Worm (Caenorhabditis elegans): ENCODE results near the gene mcat-1.

mcat-1 gene

DNA sequence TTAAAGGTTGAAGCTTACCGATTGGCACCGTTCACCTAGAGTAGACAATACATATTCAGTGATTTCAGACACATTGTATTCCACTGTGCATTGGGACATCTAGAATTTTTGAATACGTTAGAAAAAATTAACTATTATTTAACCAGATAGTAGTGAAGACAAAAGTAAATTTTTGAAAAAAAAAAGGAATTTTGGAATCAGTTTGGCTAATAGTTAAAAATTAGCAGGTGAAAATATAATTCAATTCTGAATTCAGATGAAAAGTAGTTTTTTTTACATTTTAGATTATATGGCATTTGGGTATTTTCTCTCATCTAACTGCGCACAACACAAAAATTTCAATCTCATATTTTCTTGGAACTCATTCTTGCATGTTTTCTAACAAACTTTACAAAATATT, 33.6 kb upstream of the mcat-1 start, which contains the start of gene nmur-2:
Gene nmur-2 (minus strand): TSS at position 101 of the 400 bp plus-strand sequence.
- TF ChIP-seq blmp-1 (tag; optimal IDR thresholded peaks at IDR 0.05) (no peak), unc-120 (tag; optimal IDR thresholded peaks at IDR 0.05; ENCODE audit: poor library complexity, severe bottlenecking) (no peak)

DNA sequence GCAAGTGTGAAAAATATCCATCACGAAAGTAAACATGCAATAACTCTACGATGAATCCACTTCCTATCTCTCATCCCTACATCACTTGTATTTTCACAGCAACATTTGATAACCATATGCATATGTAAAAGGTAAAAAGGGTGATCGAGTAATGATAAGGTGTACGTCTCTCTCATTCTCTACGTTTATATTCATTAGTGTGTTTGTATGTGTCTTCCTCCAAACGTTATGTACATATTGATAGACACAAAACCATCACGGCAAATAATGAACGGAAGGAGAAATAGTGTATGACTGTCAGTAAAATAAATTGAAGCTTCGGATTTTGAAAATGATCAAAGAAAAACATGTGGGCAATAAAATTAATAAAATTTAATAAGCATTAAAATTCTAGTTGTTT, 31.2 kb upstream of the mcat-1 start:
- TF ChIP-seq unc-39 (tag; optimal IDR thresholded peaks at IDR 0.05) (no peak), tbx-8 (GFP tag; optimal IDR thresholded peaks at IDR 0.05) (no peak), drap-1 (GFP tag; optimal IDR thresholded peaks at IDR 0.05) (no peak), nhr-2 (tag; optimal IDR thresholded peaks at IDR 0.05) (no peak), nhr-76 (tag; optimal IDR thresholded peaks at IDR 0.05) (no peak), unc-120 (tag; optimal IDR thresholded peaks at IDR 0.05; ENCODE audit: poor library complexity, severe bottlenecking) (no peak), hlh-1 (tag; optimal IDR thresholded peaks at IDR 0.05) (no peak), ceh-39 (tag; optimal IDR thresholded peaks at IDR 0.05) (no peak), mep-1 (tag; optimal IDR thresholded peaks at IDR 0.05) (no peak), zip-8 (tag; optimal IDR thresholded peaks at IDR 0.05) (no peak), pha-4 (tag; optimal IDR thresholded peaks at IDR 0.05) (no peak), sem-2 (GFP tag; optimal IDR thresholded peaks at IDR 0.05) (no peak)

DNA sequence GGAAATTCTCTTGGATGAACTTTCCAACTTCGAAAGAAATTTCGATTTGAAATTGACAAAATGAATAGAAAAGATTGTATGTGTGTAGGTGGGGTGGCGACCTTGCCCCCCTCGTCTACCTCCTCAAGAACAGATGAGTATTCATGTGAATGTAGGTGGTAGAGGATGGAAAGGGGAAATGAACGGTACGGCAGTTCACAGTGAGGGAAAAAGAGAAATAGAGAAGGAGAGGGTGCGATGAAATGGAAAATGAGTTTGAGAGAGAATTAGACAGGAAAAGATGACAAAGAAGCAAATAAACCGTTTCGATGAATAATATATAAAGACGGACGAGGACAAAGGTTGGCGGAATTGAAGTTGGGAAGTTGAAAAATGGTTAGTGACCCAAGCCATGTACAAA, 30.7 kb upstream of the mcat-1 start:
- TF ChIP-seq hlh-1 (tag; optimal IDR thresholded peaks at IDR 0.05), result no peak
- peak; percentile 75 for TF ChIP-seq nhr-2 (tag; optimal IDR thresholded peaks at IDR 0.05)

DNA sequence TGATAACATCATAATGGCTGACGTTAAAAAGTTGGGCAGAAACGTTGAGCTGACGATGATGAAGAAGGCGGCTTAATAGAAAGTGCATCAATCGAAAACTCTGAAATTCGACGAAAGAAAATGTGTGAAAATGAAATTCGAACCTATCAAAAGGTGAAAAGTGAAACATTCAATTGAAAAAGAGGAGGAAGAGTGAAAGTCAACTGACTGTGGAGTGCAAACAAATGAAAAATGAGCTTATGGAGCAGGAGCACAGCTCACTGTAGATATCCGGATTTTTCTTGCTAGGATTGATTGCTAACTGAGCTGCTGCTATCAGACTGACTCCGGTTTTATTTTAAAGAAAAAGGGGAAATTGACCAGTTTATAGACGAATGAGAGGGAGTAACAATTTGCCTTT, 29.8 kb upstream of the mcat-1 start, which contains the start of gene K10B4.3:
Gene K10B4.3 (minus strand): TSS at position 101 of the 400 bp plus-strand sequence.
- TF ChIP-seq nhr-76 (tag; optimal IDR thresholded peaks at IDR 0.05) (no peak), pha-4 (tag; optimal IDR thresholded peaks at IDR 0.05) (no peak), nhr-28 (tag; optimal IDR thresholded peaks at IDR 0.05) (no peak), sptf-1 (tag; optimal IDR thresholded peaks at IDR 0.05) (no peak), unc-120 (tag; optimal IDR thresholded peaks at IDR 0.05; ENCODE audit: poor library complexity, severe bottlenecking) (no peak), nhr-12 (tag; optimal IDR thresholded peaks at IDR 0.05) (no peak), ces-1 (GFP tag; optimal IDR thresholded peaks at IDR 0.05) (no peak), ham-2 (GFP tag; optimal IDR thresholded peaks at IDR 0.05) (no peak), blmp-1 (tag; optimal IDR thresholded peaks at IDR 0.05) (no peak), cnd-1 (tag; optimal IDR thresholded peaks at IDR 0.05) (no peak), snpc-4 (tag; optimal IDR thresholded peaks at IDR 0.05) (no peak), hlh-1 (tag; optimal IDR thresholded peaks at IDR 0.05) (no peak), ceh-39 (tag; optimal IDR thresholded peaks at IDR 0.05) (no peak), unc-62 (GFP tag; optimal IDR thresholded peaks at IDR 0.05) (no peak), elt-1 (tag; optimal IDR thresholded peaks at IDR 0.05; ENCODE audit: borderline replicate concordance, insufficient read depth) (no peak), mep-1 (tag; optimal IDR thresholded peaks at IDR 0.05) (no peak), bed-3 (GFP tag; optimal IDR thresholded peaks at IDR 0.05) (no peak), tbx-8 (GFP tag; optimal IDR thresholded peaks at IDR 0.05) (no peak), lin-32 (GFP tag; optimal IDR thresholded peaks at IDR 0.05) (no peak), flh-1 (GFP tag; optimal IDR thresholded peaks at IDR 0.05) (no peak)

DNA sequence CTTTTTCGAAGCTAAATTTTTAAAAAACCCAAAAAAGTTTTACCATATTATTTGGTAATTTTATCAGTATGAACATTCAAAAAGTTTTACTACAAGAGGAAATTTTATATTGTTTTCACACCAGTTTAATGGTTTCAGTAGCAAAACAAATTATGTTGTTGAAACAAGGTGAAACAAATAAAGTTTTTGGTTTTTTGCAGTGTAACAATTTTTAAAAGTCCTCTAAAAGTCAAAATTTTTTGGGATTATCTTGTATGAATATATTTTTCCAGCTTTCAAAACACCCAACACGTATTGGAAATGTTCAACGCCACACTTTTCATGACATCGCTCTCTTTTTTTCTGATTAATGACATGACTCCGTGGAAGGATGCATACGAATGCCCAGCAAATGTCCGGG, 25.6 kb upstream of the mcat-1 start, which contains the start of gene srt-54:
Gene srt-54 (plus strand): TSS at position 301 of the 400 bp plus-strand sequence.
- no peak for TF ChIP-seq nhr-12 (tag; optimal IDR thresholded peaks at IDR 0.05)
- TF ChIP-seq blmp-1 (tag; optimal IDR thresholded peaks at IDR 0.05), result no peak
- TF ChIP-seq flh-1 (GFP tag; optimal IDR thresholded peaks at IDR 0.05), result no peak
- no peak for TF ChIP-seq bed-3 (GFP tag; optimal IDR thresholded peaks at IDR 0.05)
- TF ChIP-seq mep-1 (tag; optimal IDR thresholded peaks at IDR 0.05), result no peak
- TF ChIP-seq lin-13 (tag; optimal IDR thresholded peaks at IDR 0.05), result no peak
- TF ChIP-seq ham-2 (GFP tag; optimal IDR thresholded peaks at IDR 0.05), result no peak
- no peak for TF ChIP-seq elt-1 (tag; optimal IDR thresholded peaks at IDR 0.05; ENCODE audit: borderline replicate concordance, insufficient read depth)
- TF ChIP-seq nhr-76 (tag; optimal IDR thresholded peaks at IDR 0.05), result no peak

DNA sequence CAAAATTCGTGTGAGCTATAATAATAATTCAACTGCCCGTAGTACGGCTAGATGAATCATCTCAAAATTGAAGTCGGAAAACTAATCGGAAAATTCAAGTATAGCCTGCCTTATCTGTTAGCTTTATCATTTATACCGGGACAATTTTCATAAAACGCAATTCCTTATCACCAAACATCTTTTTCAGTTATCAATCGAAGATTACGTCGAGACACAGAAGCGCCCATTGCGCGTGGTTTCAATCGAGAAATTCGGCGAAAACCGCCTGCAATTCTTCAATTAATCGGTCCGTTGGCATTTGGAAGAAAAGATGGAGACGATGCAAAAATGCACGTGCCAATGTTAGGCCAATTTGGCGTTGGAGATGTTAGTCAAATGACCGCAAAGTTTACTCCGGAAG, 20.9 kb upstream of the mcat-1 start:
- TF ChIP-seq blmp-1 (tag; optimal IDR thresholded peaks at IDR 0.05) (no peak), ceh-39 (tag; optimal IDR thresholded peaks at IDR 0.05) (no peak), sptf-1 (tag; optimal IDR thresholded peaks at IDR 0.05) (no peak), nhr-237 (tag; optimal IDR thresholded peaks at IDR 0.05) (no peak), lin-13 (tag; optimal IDR thresholded peaks at IDR 0.05) (no peak), ztf-11 (tag; optimal IDR thresholded peaks at IDR 0.05) (no peak), nhr-12 (tag; optimal IDR thresholded peaks at IDR 0.05) (no peak), lsy-2 (tag; optimal IDR thresholded peaks at IDR 0.05) (no peak), hlh-1 (tag; optimal IDR thresholded peaks at IDR 0.05) (no peak), cnd-1 (tag; optimal IDR thresholded peaks at IDR 0.05) (no peak), tbx-8 (GFP tag; optimal IDR thresholded peaks at IDR 0.05) (no peak), mep-1 (tag; optimal IDR thresholded peaks at IDR 0.05) (no peak), bed-3 (GFP tag; optimal IDR thresholded peaks at IDR 0.05) (no peak), nhr-28 (tag; optimal IDR thresholded peaks at IDR 0.05) (no peak), ceh-43 (GFP tag; optimal IDR thresholded peaks at IDR 0.05) (no peak)
